Worm (Caenorhabditis elegans): ENCODE results near the gene alh-6.

Gene alh-6

DNA sequence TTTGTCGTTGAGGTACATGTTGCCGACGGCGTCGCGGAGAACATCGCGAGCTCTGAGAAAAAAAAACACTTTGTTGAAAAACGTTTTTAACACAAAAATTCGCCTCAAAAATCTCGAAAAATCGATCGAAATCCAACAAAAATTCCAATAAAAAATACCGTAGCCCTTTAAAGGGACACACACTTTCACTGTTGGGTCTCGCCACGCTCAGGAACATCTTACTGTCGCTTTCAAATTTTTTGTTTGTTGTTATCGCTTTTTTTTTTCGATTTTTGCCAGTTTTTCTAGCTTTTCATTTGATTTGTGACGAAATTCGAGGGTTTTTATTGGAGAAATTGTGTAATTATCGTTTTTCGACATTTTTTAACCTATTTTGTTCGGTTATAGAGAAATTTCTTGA is 3.4 kb downstream of the alh-6 start:
- TF ChIP-seq T26A8.4 (GFP tag; IDR thresholded peaks at IDR 0.05), result no peak
- peak; percentile 51 for TF ChIP-seq F49E8.2 (tag; optimal IDR thresholded peaks at IDR 0.05; ENCODE audit: borderline replicate concordance)
- TF ChIP-seq nhr-6 (tag; optimal IDR thresholded peaks at IDR 0.05), result no peak
- TF ChIP-seq lsy-2 (tag; optimal IDR thresholded peaks at IDR 0.05), result peak in 1 of 2 experiments; percentile 29
- peak; percentile 47 for TF ChIP-seq lin-38 (GFP tag; IDR thresholded peaks at IDR 0.05)
- TF ChIP-seq Y48G9A.11 (GFP tag; IDR thresholded peaks at IDR 0.05), result peak; percentile 26; the same call in 1 of the 2 replicates
- TF ChIP-seq aha-1 (tag), result peak; percentile 38

DNA sequence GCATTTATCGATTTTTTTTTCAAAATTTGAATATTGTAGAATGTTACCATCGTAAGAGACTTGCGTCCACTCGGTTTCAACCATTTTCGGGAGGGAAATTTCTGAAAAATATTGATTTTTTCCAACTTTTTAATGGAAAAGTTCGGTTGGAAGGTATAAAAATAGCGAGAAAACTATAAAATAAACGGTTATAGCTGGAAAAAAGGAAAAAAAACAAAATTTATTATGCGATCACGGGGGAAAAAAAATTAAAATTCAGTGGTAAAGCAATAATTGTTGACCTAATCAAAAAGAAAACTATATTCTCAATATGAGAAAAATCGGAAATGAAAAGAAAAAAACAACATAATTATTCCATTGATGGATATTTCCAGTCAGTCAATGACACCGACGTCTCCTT is 3.9 kb downstream of the alh-6 start, which contains the start of gene emc-2:
emc-2 (minus strand) TSS at position 101 of the 400 bp plus-strand sequence.
- peak; percentile 9 for TF ChIP-seq ceh-28 (tag; optimal IDR thresholded peaks at IDR 0.05)
- no peak for TF ChIP-seq mep-1 (tag; optimal IDR thresholded peaks at IDR 0.05)
- TF ChIP-seq unc-62 (GFP tag; optimal IDR thresholded peaks at IDR 0.05 in 1 of 2), result peak in 1 of 2 experiments; percentile 25
- TF ChIP-seq unc-62 (tag; optimal IDR thresholded peaks at IDR 0.05), result no peak

DNA sequence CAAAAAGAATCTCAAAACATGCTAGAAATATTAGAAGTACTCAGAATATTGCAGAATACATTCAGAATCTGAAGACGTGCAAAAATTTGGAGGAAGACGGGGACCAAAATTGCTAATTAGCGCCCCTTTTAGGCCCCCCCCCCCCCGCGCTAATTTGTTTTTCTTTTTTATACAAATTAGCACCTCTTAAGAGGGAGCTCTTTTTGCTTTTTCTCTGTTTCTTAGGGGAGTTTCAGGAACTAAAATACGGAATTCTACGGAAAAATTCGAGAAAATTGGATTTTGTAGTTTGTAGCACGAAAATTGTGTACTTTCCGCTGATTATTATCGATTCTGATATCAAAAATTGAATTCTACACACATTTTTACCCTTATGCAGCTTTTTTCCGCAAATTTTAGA is 8.4 kb downstream of the alh-6 start, which contains the start of gene glb-31:
glb-31 (minus strand) TSS at position 101 of the 400 bp plus-strand sequence.
- no peak for TF ChIP-seq spr-3 (GFP tag; optimal IDR thresholded peaks at IDR 0.05)
- no peak for TF ChIP-seq nhr-48 (tag; optimal IDR thresholded peaks at IDR 0.05)
- TF ChIP-seq egl-27 (tag; optimal IDR thresholded peaks at IDR 0.05), result no peak
- TF ChIP-seq daf-19 (GFP tag; conservative IDR thresholded peaks at IDR 0.05), result no peak
- no peak for TF ChIP-seq ztf-11 (tag; optimal IDR thresholded peaks at IDR 0.05)
- no peak for TF ChIP-seq fos-1 (tag; optimal IDR thresholded peaks at IDR 0.05)
- no peak for TF ChIP-seq unc-130 (GFP tag; optimal IDR thresholded peaks at IDR 0.05)
- TF ChIP-seq skn-1 (tag; optimal IDR thresholded peaks at IDR 0.05), result no peak
- TF ChIP-seq zip-11 (GFP tag; IDR thresholded peaks at IDR 0.05), result no peak
- TF ChIP-seq mxl-3 (GFP tag; optimal IDR thresholded peaks at IDR 0.05), result no peak
- TF ChIP-seq aly-2 (tag; optimal IDR thresholded peaks at IDR 0.05), result no peak
- no peak for TF ChIP-seq nhr-41 (GFP tag; IDR thresholded peaks at IDR 0.05)

DNA sequence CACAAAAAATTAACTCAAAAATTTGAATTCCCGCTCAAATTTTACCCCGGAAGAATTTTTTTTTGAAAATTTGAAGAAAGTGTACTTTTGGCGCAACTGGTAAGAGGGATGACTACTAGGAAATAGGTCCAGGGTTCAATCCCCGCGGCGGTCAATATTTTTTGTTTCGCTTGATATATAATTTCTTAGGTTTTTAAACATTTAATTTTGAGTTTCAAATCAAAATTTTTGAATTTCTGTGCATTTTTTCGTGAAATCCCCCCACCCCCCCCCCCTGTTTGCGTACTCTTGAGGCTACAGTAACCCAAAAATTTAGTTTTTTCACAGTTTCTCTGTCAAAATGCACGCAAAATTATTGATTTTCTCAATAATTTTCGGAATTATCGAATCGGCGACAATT is 11.8 kb downstream of the alh-6 start, which contains the start of gene Y57G7A.1:
Y57G7A.1 (plus strand) TSS at position 301 of the 400 bp plus-strand sequence.
- TF ChIP-seq lin-39 (tag; optimal IDR thresholded peaks at IDR 0.05) (no peak), lin-15B (tag; optimal IDR thresholded peaks at IDR 0.05) (no peak), nhr-76 (tag; optimal IDR thresholded peaks at IDR 0.05) (no peak), Y5F2A.4 (GFP tag; optimal IDR thresholded peaks at IDR 0.05) (no peak), cey-2 (tag; optimal IDR thresholded peaks at IDR 0.05; ENCODE audit: borderline replicate concordance, insufficient read depth) (no peak), ceh-28 (tag; optimal IDR thresholded peaks at IDR 0.05) (no peak), lin-29 (GFP tag; IDR thresholded peaks at IDR 0.05) (no peak), daf-12 (tag; optimal IDR thresholded peaks at IDR 0.05) (no peak), mxl-3 (GFP tag; optimal IDR thresholded peaks at IDR 0.05) (no peak), ces-1 (GFP tag; optimal IDR thresholded peaks at IDR 0.05) (no peak), dpl-1 (GFP tag; optimal IDR thresholded peaks at IDR 0.05) (no peak), snpc-4 (tag; optimal IDR thresholded peaks at IDR 0.05) (no peak), tag-97 (GFP tag; IDR thresholded peaks at IDR 0.05) (no peak), F10B5.3 (tag; optimal IDR thresholded peaks at IDR 0.05) (no peak)

DNA sequence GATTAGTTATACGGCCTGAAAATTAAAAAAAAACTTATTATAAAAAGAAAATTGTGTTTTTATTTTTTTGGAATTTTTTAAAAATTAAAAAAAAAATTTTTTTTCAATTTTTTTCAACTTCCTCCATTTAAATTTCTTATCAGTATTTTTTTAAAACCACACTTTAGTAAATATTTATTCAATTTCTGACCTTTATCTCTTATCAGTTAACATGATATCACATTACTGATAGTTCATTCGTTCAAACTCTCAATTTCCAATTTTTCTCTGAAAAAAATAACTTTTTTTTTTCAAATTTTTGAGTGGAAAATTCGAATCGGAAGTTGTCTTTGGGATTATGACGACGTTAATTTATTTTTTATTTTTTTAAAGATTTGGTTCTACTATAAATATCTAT is 12.2 kb downstream of the alh-6 start:
- TF ChIP-seq lin-13 (GFP tag; optimal IDR thresholded peaks at IDR 0.05), result no peak
- TF ChIP-seq nhr-76 (tag; optimal IDR thresholded peaks at IDR 0.05), result no peak
- no peak for TF ChIP-seq skn-1 (tag; optimal IDR thresholded peaks at IDR 0.05)
- peak; percentile 10 for TF ChIP-seq pqm-1 (tag; optimal IDR thresholded peaks at IDR 0.05)
- peak; percentile 43; the same call in 1 of the 2 replicates for TF ChIP-seq dmd-6 (GFP tag; IDR thresholded peaks at IDR 0.05)
- TF ChIP-seq daf-16 (GFP tag; optimal IDR thresholded peaks at IDR 0.05), result no peak
- peak; percentile 89 for TF ChIP-seq daf-16 (tag; optimal IDR thresholded peaks at IDR 0.05)
